Worm (Caenorhabditis elegans): ENCODE results near the gene gfat-1.

Gene gfat-1

DNA sequence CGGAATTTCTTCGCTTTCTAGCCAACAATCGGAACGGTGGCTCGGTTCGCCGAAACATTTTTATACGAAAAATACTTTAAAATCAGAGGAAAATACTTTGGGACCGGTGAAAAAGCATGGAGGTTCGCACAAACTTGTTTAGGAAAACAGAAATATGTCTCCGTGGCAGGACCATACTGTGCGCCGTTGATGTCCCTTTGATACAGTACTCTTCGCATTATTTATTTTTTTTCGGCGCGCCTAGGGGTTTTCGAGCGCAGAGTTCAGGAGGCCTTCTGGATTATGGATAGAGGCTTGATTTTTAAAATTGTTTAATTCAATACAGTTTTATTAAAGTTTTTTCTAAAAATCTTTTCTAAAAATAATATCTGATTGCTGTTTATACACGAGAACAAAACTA is 50.5 kb downstream of the gfat-1 start, which contains the start of gene F54D5.9 (continued):
- TF ChIP-seq snpc-1.3 (tag; optimal IDR thresholded peaks at IDR 0.05; ENCODE audit: insufficient read depth) = no peak
- peak; percentile 61; the same call in 1 of the 2 replicates for TF ChIP-seq ceh-91 (GFP tag; IDR thresholded peaks at IDR 0.05)

DNA sequence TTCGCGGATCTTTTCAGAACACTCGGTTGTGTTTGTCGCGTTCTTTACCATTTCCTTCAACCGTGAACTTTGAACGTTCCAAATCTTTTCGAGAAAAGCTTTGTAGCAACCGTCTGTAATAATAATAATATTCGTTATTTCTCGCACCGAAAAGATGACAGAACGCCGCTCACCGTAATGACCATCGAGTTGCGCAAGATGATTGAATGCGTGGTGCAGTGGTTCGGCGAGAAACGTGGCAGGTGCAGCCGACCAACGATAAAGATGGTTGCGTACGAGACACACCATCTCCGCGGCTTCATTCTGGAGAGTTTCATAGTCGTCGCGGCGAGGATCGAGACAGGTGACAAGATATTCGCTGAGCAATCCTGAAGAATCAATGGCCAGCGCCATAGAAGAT is 52.3 kb downstream of the gfat-1 start:
- TF ChIP-seq lin-54 (GFP tag; optimal IDR thresholded peaks at IDR 0.05) = no peak
- TF ChIP-seq madf-8 (GFP tag; conservative IDR thresholded peaks at IDR 0.05) = no peak
- peak; percentile 30; the same call in 1 of the 2 replicates for TF ChIP-seq zfh-2 (GFP tag; conservative IDR thresholded peaks at IDR 0.05)
- TF ChIP-seq B0035.1 (tag; optimal IDR thresholded peaks at IDR 0.05) = no peak
- no peak for TF ChIP-seq ceh-79 (tag; optimal IDR thresholded peaks at IDR 0.05)
- no peak for TF ChIP-seq aptf-2 (GFP tag; conservative IDR thresholded peaks at IDR 0.05)
- TF ChIP-seq lin-35 (GFP tag; optimal IDR thresholded peaks at IDR 0.05) = no peak

Data from whole organism, young adult.